Worm (Caenorhabditis elegans): ENCODE data around the gene samp-1.

Gene samp-1

DNA sequence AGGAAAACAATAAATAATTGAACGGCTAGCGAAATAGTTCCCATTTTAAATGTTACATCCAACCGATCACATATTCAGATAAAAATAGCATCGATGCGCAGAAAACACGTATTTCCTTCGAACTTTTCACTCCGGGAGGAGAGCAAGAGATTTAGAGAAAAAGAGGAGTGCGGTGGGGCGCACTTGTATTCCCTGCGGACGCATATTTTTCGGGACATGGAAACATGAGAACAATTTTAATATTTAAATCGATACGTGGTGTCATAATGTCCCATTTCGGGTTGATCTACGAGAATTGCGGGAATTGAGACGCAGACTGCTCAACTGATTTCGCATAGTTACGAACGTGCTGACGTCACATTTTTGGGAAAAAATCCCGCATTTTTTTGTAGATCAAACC lies 9.3 kb upstream of the samp-1 start, which contains the start of gene C47G2.4 (continued):
- no peak for TF ChIP-seq ztf-25 (GFP tag; IDR thresholded peaks at IDR 0.05)
- no peak for TF ChIP-seq madf-10 (tag; optimal IDR thresholded peaks at IDR 0.05)
- no peak for TF ChIP-seq him-1 (tag; optimal IDR thresholded peaks at IDR 0.05)
- TF ChIP-seq atf-7 (tag; optimal IDR thresholded peaks at IDR 0.05), result no peak
- no peak for TF ChIP-seq C17E4.6 (GFP tag; IDR thresholded peaks at IDR 0.05)
- no peak for TF ChIP-seq F37B4.10 (GFP tag; IDR thresholded peaks at IDR 0.05)
- TF ChIP-seq bed-1 (GFP tag; IDR thresholded peaks at IDR 0.05), result no peak
- no peak for TF ChIP-seq tlf-1 (GFP tag; optimal IDR thresholded peaks at IDR 0.05)
- TF ChIP-seq F33H1.4 (GFP tag; IDR thresholded peaks at IDR 0.05), result peak; percentile 48
- no peak for TF ChIP-seq K12H6.12 (tag; optimal IDR thresholded peaks at IDR 0.05)
- peak; percentile 47 for TF ChIP-seq dpl-1 (GFP tag; optimal IDR thresholded peaks at IDR 0.05)
- TF ChIP-seq mxl-1 (tag; optimal IDR thresholded peaks at IDR 0.05), result no peak
- no peak for TF ChIP-seq snpc-1.3 (tag; optimal IDR thresholded peaks at IDR 0.05; ENCODE audit: insufficient read depth)
- TF ChIP-seq zfh-2 (GFP tag; conservative IDR thresholded peaks at IDR 0.05), result no peak
- TF ChIP-seq nhr-90 (tag; optimal IDR thresholded peaks at IDR 0.05), result no peak
- TF ChIP-seq pbrm-1 (GFP tag; IDR thresholded peaks at IDR 0.05), result 0 out of 2 replicates have a peak, but pooled peaks have one; percentile 38
- TF ChIP-seq ccch-3 (GFP tag; optimal IDR thresholded peaks at IDR 0.05), result no peak
- peak; percentile 78 for TF ChIP-seq athp-1 (tag; optimal IDR thresholded peaks at IDR 0.05)
- TF ChIP-seq F57C9.4 (tag; optimal IDR thresholded peaks at IDR 0.05), result no peak
- TF ChIP-seq F10E7.11 (tag; optimal IDR thresholded peaks at IDR 0.05), result no peak
- TF ChIP-seq ama-1 (optimal IDR thresholded peaks at IDR 0.05), result no peak
- TF ChIP-seq ama-1 (GFP tag; optimal IDR thresholded peaks at IDR 0.05), result no peak
- TF ChIP-seq lsl-1 (GFP tag; optimal IDR thresholded peaks at IDR 0.05), result peak; percentile 66
- no peak; the same call in none of the 2 replicates for TF ChIP-seq madf-6 (GFP tag; IDR thresholded peaks at IDR 0.05)
- TF ChIP-seq nfyb-1 (GFP tag; IDR thresholded peaks at IDR 0.05), result peak; percentile 65; the same call in 1 of the 2 replicates
- peak; percentile 63 for TF ChIP-seq efl-1 (GFP tag; optimal IDR thresholded peaks at IDR 0.05)
- no peak for TF ChIP-seq nfya-1 (tag; optimal IDR thresholded peaks at IDR 0.05; ENCODE audit: borderline replicate concordance, insufficient read depth)
- TF ChIP-seq B0035.1 (tag; optimal IDR thresholded peaks at IDR 0.05), result no peak
- peak; percentile 63 for TF ChIP-seq xnd-1 (tag; optimal IDR thresholded peaks at IDR 0.05)
- peak; percentile 21; the same call in 1 of the 2 replicates for TF ChIP-seq madf-8 (GFP tag; conservative IDR thresholded peaks at IDR 0.05)
- TF ChIP-seq nfya-2 (GFP tag; IDR thresholded peaks at IDR 0.05), result no peak
- no peak for TF ChIP-seq aptf-3 (GFP tag; IDR thresholded peaks at IDR 0.05)
- TF ChIP-seq pha-4 (tag; optimal IDR thresholded peaks at IDR 0.05), result no peak
- no peak for TF ChIP-seq ceh-58 (GFP tag; IDR thresholded peaks at IDR 0.05)
- no peak for TF ChIP-seq C06A6.2 (GFP tag; conservative IDR thresholded peaks at IDR 0.05)
- TF ChIP-seq ekl-4 (GFP tag; IDR thresholded peaks at IDR 0.05), result 0 out of 2 replicates have a peak, but pooled peaks have one; percentile 45
- no peak for TF ChIP-seq hrde-1 (tag; optimal IDR thresholded peaks at IDR 0.05; ENCODE audit: borderline replicate concordance)
- TF ChIP-seq mel-28 (tag; optimal IDR thresholded peaks at IDR 0.05; ENCODE audit: borderline replicate concordance), result no peak
- no peak for TF ChIP-seq B0019.2 (GFP tag; conservative IDR thresholded peaks at IDR 0.05)
- TF ChIP-seq lsy-27 (tag; optimal IDR thresholded peaks at IDR 0.05; ENCODE audit: borderline replicate concordance, insufficient read depth), result no peak
- TF ChIP-seq ceh-79 (tag; optimal IDR thresholded peaks at IDR 0.05), result no peak
- TF ChIP-seq lir-1 (GFP tag; conservative IDR thresholded peaks at IDR 0.05), result 0 out of 2 replicates have a peak, but pooled peaks have one; percentile 15
- no peak for TF ChIP-seq unc-62 (GFP tag; optimal IDR thresholded peaks at IDR 0.05)
- TF ChIP-seq let-607 (tag; optimal IDR thresholded peaks at IDR 0.05), result no peak
- TF ChIP-seq F23B12.7 (tag; optimal IDR thresholded peaks at IDR 0.05; ENCODE audit: insufficient read depth), result no peak
- peak; percentile 7 for TF ChIP-seq nhr-80 (tag; optimal IDR thresholded peaks at IDR 0.05)
- TF ChIP-seq ztf-6 (GFP tag; IDR thresholded peaks at IDR 0.05), result no peak
- TF ChIP-seq attf-6 (GFP tag; IDR thresholded peaks at IDR 0.05), result no peak
- no peak for TF ChIP-seq Y53F4B.3 (GFP tag; IDR thresholded peaks at IDR 0.05)

Data from whole organism, young adult.